Worm (Caenorhabditis elegans) whole organism, midembryonic: ENCODE results near the gene str-180.

Source experiments
- T22C8.4 ChIP-seq: fragments of 200-800 bp; sonication (Bioruptor generic); IDR thresholded peaks from 2 replicates; pipeline ENCODE4 v1.3.6; 2022; ENCODE audit warnings: missing genetic modification characterization, missing compliant biosample characterization
- cog-1 ChIP-seq: sonication (generic microtip); optimal IDR thresholded peaks from 2 replicates; lab custom pipeline; 2016; ENCODE audit warnings: missing genetic modification characterization, missing compliant biosample characterization
- flt-1 ChIP-seq: fragments of 200-800 bp; sonication (Bioruptor generic); IDR thresholded peaks from 2 replicates; pipeline ENCODE4 v1.3.6; 2022; ENCODE audit warnings: missing genetic modification characterization, missing compliant biosample characterization
- klf-2 ChIP-seq: fragments of 200-800 bp; sonication (Bioruptor generic); conservative IDR thresholded peaks from 2 replicates; pipeline ENCODE4 v1.3.6; 2022; ENCODE audit warnings: missing genetic modification reagents, missing genetic modification characterization, missing compliant biosample characterization
- med-1 ChIP-seq: sonication (generic microtip); optimal IDR thresholded peaks from 2 replicates; lab custom pipeline; 2017; ENCODE audit warnings: missing genetic modification characterization, mild to moderate bottlenecking, missing compliant biosample characterization, antibody characterized with exemption, missing genetic modification reagents; ENCODE audit not compliant: insufficient read depth
- ref-1 ChIP-seq: fragments of 200-800 bp; sonication (Bioruptor generic); conservative IDR thresholded peaks from 2 replicates; pipeline ENCODE4 v1.3.6; 2022; ENCODE audit warnings: missing genetic modification reagents, missing genetic modification characterization, missing compliant biosample characterization
- tab-1 ChIP-seq: fragments of 200-800 bp; sonication (Bioruptor generic); IDR thresholded peaks from 2 replicates; pipeline ENCODE4 v1.3.6; 2022; ENCODE audit warnings: missing genetic modification characterization, missing compliant biosample characterization
- ztf-23 ChIP-seq: fragments of 200-800 bp; sonication (Bioruptor generic); IDR thresholded peaks from 2 replicates; pipeline ENCODE4 v1.3.6; 2022; ENCODE audit warnings: missing genetic modification reagents, missing genetic modification characterization, missing compliant biosample characterization
- ztf-29 ChIP-seq: fragments of 200-800 bp; sonication (Bioruptor generic); IDR thresholded peaks from 2 replicates; pipeline ENCODE4 v1.3.6; 2022; ENCODE audit warnings: missing genetic modification reagents, missing genetic modification characterization, missing compliant biosample characterization

- peak; percentile 80 for TF ChIP-seq tab-1 (GFP tag; lab: Robert Waterston, UW)
- TF ChIP-seq klf-2 = 0 out of 2 replicates have a peak, but pooled peaks have one; percentile 28
- TF ChIP-seq T22C8.4 = no peak
- TF ChIP-seq flt-1 (GFP tag; lab: Robert Waterston, UW) = peak; percentile 73
- no peak for TF ChIP-seq ztf-29 (GFP tag; lab: Robert Waterston, UW)
- TF ChIP-seq cog-1 (tag; lab: Kevin White, UChicago) = no peak
- TF ChIP-seq med-1 (GFP tag; lab: Kevin White, UChicago) = peak; percentile 77
- peak; percentile 82 for TF ChIP-seq ztf-23 (GFP tag; lab: Robert Waterston, UW)
- 0 out of 2 replicates have a peak, but pooled peaks have one; percentile 23 for TF ChIP-seq ref-1
These were observed 40.5 kb upstream of the str-180 start, which contains the start of gene dlst-1 for ce11 chrV:6709050-6709683.
